Fruit fly (Drosophila melanogaster) whole organism, embryonic: ENCODE measurements around the gene CG15155.

Experiments
- ATbp ChIP-seq: fragments of 200-800 bp; sonication (Bioruptor generic); optimal IDR thresholded peaks from 2 replicates; lab custom pipeline; 2017; ENCODE audit warnings: missing biosample characterization, mild to moderate bottlenecking, missing genetic modification characterization, missing genetic modification reagents
- Adf1 ChIP-seq: fragments of 200-800 bp; sonication (Bioruptor generic); IDR thresholded peaks from 2 replicates; pipeline ENCODE4 v1.3.6; 2022; ENCODE audit warnings: missing biosample characterization, missing genetic modification characterization
- Asciz ChIP-seq: fragments of 200-800 bp; sonication (Bioruptor generic); optimal IDR thresholded peaks from 2 replicates; lab custom pipeline; 2017; ENCODE audit warnings: missing biosample characterization, mild to moderate bottlenecking, missing genetic modification characterization, missing genetic modification reagents
- Awh ChIP-seq: fragments of 200-800 bp; sonication (Bioruptor generic); IDR thresholded peaks from 2 replicates; pipeline ENCODE4, ENCODE4 v1.3.6; 2022; ENCODE audit warnings: missing biosample characterization, missing genetic modification characterization
- Blimp-1 ChIP-seq: fragments of 200-800 bp; sonication (Bioruptor generic); optimal IDR thresholded peaks from 3 replicates; lab custom pipeline; 2018; ENCODE audit warnings: missing biosample characterization, missing genetic modification characterization, mild to moderate bottlenecking, moderate library complexity, missing genetic modification reagents
- CG11093 ChIP-seq: fragments of 200-800 bp; sonication (Bioruptor generic); IDR thresholded peaks from 3 replicates; pipeline ENCODE4 v1.3.6; 2022; ENCODE audit warnings: missing biosample characterization, missing genetic modification characterization
- CG11723 ChIP-seq: fragments of 200-800 bp; sonication (Bioruptor generic); optimal IDR thresholded peaks from 2 replicates; lab custom pipeline; 2017; ENCODE audit warnings: missing biosample characterization, mild to moderate bottlenecking, missing genetic modification characterization
- CG14441 ChIP-seq: fragments of 200-800 bp; sonication (Bioruptor generic); IDR thresholded peaks from 2 replicates; pipeline ENCODE4 v1.3.6; 2022; ENCODE audit warnings: missing biosample characterization, missing genetic modification characterization
- CG16813 ChIP-seq: fragments of 200-800 bp; sonication (Bioruptor generic); IDR thresholded peaks from 3 replicates; pipeline ENCODE4 v1.3.6; 2022; ENCODE audit warnings: missing biosample characterization, missing genetic modification characterization; ENCODE audit not compliant: partially characterized antibody
- CG1792 ChIP-seq: fragments of 200-800 bp; sonication (Bioruptor generic); optimal IDR thresholded peaks from 2 replicates; lab custom pipeline; 2016; ENCODE audit warnings: missing biosample characterization, missing genetic modification characterization
- CG3995 ChIP-seq: fragments of 200-800 bp; sonication (Bioruptor generic); optimal IDR thresholded peaks from 3 replicates; lab custom pipeline; 2016; ENCODE audit warnings: missing biosample characterization, missing genetic modification characterization
- CG43689 ChIP-seq: fragments of 200-800 bp; sonication (Bioruptor generic); IDR thresholded peaks from 2 replicates; pipeline ENCODE4 v1.3.6; 2022; ENCODE audit warnings: missing biosample characterization, missing genetic modification characterization
- CG5180 ChIP-seq: fragments of 200-800 bp; sonication (Bioruptor generic); optimal IDR thresholded peaks from 3 replicates; lab custom pipeline; 2017; ENCODE audit warnings: missing biosample characterization, missing genetic modification characterization, mild to moderate bottlenecking, moderate library complexity, missing genetic modification reagents
- CG7372 ChIP-seq: fragments of 200-800 bp; sonication (Bioruptor generic); IDR thresholded peaks from 2 replicates; pipeline ENCODE4 v1.3.6; 2022; ENCODE audit warnings: missing biosample characterization, missing genetic modification characterization
- CG7786 ChIP-seq: fragments of 200-800 bp; sonication (Bioruptor generic); optimal IDR thresholded peaks from 2 replicates; lab custom pipeline; 2016; ENCODE audit warnings: missing biosample characterization, missing genetic modification characterization
- CG9817 ChIP-seq: fragments of 200-800 bp; sonication (Bioruptor generic); optimal IDR thresholded peaks from 2 replicates; lab custom pipeline; 2018; ENCODE audit warnings: missing biosample characterization, mild to moderate bottlenecking, missing genetic modification characterization, moderate library complexity
- Dref ChIP-seq: fragments of 200-800 bp; sonication (Bioruptor generic); IDR thresholded peaks from 2 replicates; pipeline ENCODE4 v1.3.6; 2022; ENCODE audit warnings: missing biosample characterization, missing genetic modification characterization
- Ets65A ChIP-seq: fragments of 200-800 bp; sonication (Bioruptor generic); peaks from one replicate; lab custom pipeline; 2016; ENCODE audit warnings: missing biosample characterization, missing genetic modification characterization
- Fer1 ChIP-seq: fragments of 200-800 bp; sonication (Bioruptor generic); optimal IDR thresholded peaks from 2 replicates; lab custom pipeline; 2017; ENCODE audit warnings: missing biosample characterization, mild to moderate bottlenecking, missing genetic modification characterization
- Gsc ChIP-seq: fragments of 200-800 bp; sonication (Bioruptor generic); IDR thresholded peaks from 2 replicates; pipeline ENCODE4 v1.3.6; 2022; ENCODE audit warnings: missing biosample characterization, missing genetic modification characterization
- H2.0 ChIP-seq: fragments of 200-800 bp; sonication (Bioruptor generic); IDR thresholded peaks from 2 replicates; pipeline ENCODE4 v1.3.6; 2022; ENCODE audit warnings: missing biosample characterization, missing genetic modification characterization
- HmgZ ChIP-seq: fragments of 200-800 bp; sonication (Bioruptor generic); optimal IDR thresholded peaks from 2 replicates; lab custom pipeline; 2018; ENCODE audit warnings: missing biosample characterization, mild to moderate bottlenecking, missing genetic modification characterization
- Hmr ChIP-seq: fragments of 200-800 bp; sonication (Bioruptor generic); optimal IDR thresholded peaks from 3 replicates; lab custom pipeline; 2017; ENCODE audit warnings: mild to moderate bottlenecking, missing biosample characterization, missing genetic modification reagents, missing genetic modification characterization
- Hr3 ChIP-seq: fragments of 200-800 bp; sonication (Bioruptor generic); optimal IDR thresholded peaks from 3 replicates; lab custom pipeline; 2016; ENCODE audit warnings: missing biosample characterization, missing genetic modification characterization
- Hr39 ChIP-seq: fragments of >200 bp; optimal IDR thresholded peaks from 2 replicates; lab custom pipeline; 2017
- Hr51 ChIP-seq, 2 experiments: fragments of 200-800 bp; sonication (Bioruptor generic); optimal IDR thresholded peaks; 2 replicates in 1 of 2; 3 replicates in 1 of 2; lab custom pipeline; 2016 to 2018; ENCODE audit warnings: missing biosample characterization in 2 of 2, missing genetic modification characterization in 2 of 2, mild to moderate bottlenecking in 1 of 2, moderate library complexity in 1 of 2
- Hsf ChIP-seq: fragments of 200-800 bp; sonication (Bioruptor generic); optimal IDR thresholded peaks from 3 replicates; lab custom pipeline; 2016; ENCODE audit warnings: missing biosample characterization, missing genetic modification characterization
- Lpt ChIP-seq: fragments of >200 bp; optimal IDR thresholded peaks from 2 replicates; lab custom pipeline; 2018; ENCODE audit warnings: missing biosample characterization, missing genetic modification characterization
- Med ChIP-seq: fragments of 200-800 bp; sonication (Bioruptor generic); peaks from one replicate; lab custom pipeline; 2016; ENCODE audit warnings: missing biosample characterization, missing genetic modification characterization, mild to moderate bottlenecking, inconsistent platforms, moderate library complexity
- PHDP ChIP-seq: fragments of 200-800 bp; sonication (Bioruptor generic); optimal IDR thresholded peaks from 3 replicates; lab custom pipeline; 2018; ENCODE audit warnings: missing biosample characterization, mild to moderate bottlenecking, missing genetic modification characterization, moderate library complexity
- abd-A ChIP-seq: fragments of 200-800 bp; sonication (Bioruptor generic); optimal IDR thresholded peaks from 3 replicates; lab custom pipeline; 2019; ENCODE audit warnings: missing biosample characterization, mild to moderate bottlenecking, missing genetic modification characterization, moderate library complexity
- bsh ChIP-seq, 2 experiments: fragments of 200-800 bp; sonication (Bioruptor generic); optimal IDR thresholded peaks; 2 replicates each; lab custom pipeline; 2017 to 2018; ENCODE audit warnings: mild to moderate bottlenecking in 2 of 2, missing biosample characterization in 2 of 2, missing genetic modification characterization in 2 of 2, moderate library complexity in 1 of 2
- dati ChIP-seq: fragments of 200-800 bp; sonication (Bioruptor generic); IDR thresholded peaks from 2 replicates; pipeline ENCODE4 v1.3.6; 2022; ENCODE audit warnings: missing biosample characterization, missing genetic modification characterization
- dysf ChIP-seq: fragments of 200-800 bp; sonication (Bioruptor generic); IDR thresholded peaks from 3 replicates; pipeline ENCODE4 v1.3.6; 2022; ENCODE audit warnings: missing biosample characterization, missing genetic modification characterization
- eve ChIP-seq, 2 experiments: fragments of >200 bp; optimal IDR thresholded peaks; 2 replicates each; lab custom pipeline; 2017; ENCODE audit warnings: missing biosample characterization in 2 of 2, missing genetic modification characterization in 2 of 2
- ftz-f1 ChIP-seq: fragments of 200-800 bp; sonication (Bioruptor generic); optimal IDR thresholded peaks from 2 replicates; lab custom pipeline; 2016; ENCODE audit warnings: missing biosample characterization, missing genetic modification characterization
- gt ChIP-seq: fragments of 200-800 bp; sonication (Bioruptor generic); IDR thresholded peaks from 2 replicates; pipeline ENCODE4 v1.3.6; 2022; ENCODE audit warnings: missing biosample characterization, missing genetic modification characterization
- hth ChIP-seq: fragments of >200 bp; optimal IDR thresholded peaks from 2 replicates; lab custom pipeline; 2017; ENCODE audit warnings: inconsistent platforms
- nom ChIP-seq: fragments of 200-800 bp; sonication (Bioruptor generic); optimal IDR thresholded peaks from 2 replicates; lab custom pipeline; 2017; ENCODE audit warnings: missing biosample characterization, missing genetic modification characterization, mild to moderate bottlenecking, moderate library complexity, missing genetic modification reagents
- prd ChIP-seq, 3 experiments: fragments of >200 bp in 2 of 3; fragments of 200-800 bp in 1 of 3; sonication (Bioruptor generic) in 1 of 3; optimal IDR thresholded peaks in 2 of 3; IDR thresholded peaks in 1 of 3; 2 replicates in 2 of 3; 3 replicates in 1 of 3; pipeline versions ENCODE4 v1.3.6 to Lab custom; 2017 to 2022; ENCODE audit warnings: missing biosample characterization in 1 of 3, missing genetic modification characterization in 1 of 3
- ro ChIP-seq: fragments of 200-800 bp; sonication (Bioruptor generic); IDR thresholded peaks from 2 replicates; pipeline ENCODE4 v1.3.6; 2022; ENCODE audit warnings: missing biosample characterization, missing genetic modification characterization
- sens ChIP-seq: fragments of 200-800 bp; sonication (Bioruptor generic); peaks from one replicate; lab custom pipeline; 2016; ENCODE audit warnings: missing biosample characterization, missing genetic modification characterization
- sens-2 ChIP-seq: fragments of 200-800 bp; sonication (Bioruptor generic); IDR thresholded peaks from 2 replicates; pipeline ENCODE4 v1.3.6; 2022; ENCODE audit warnings: missing biosample characterization, missing genetic modification characterization
- slbo ChIP-seq: fragments of 200-800 bp; sonication (Bioruptor generic); IDR thresholded peaks from 2 replicates; pipeline ENCODE4 v1.3.6; 2022; ENCODE audit warnings: missing biosample characterization, missing genetic modification characterization
- trem ChIP-seq: fragments of 200-800 bp; optimal IDR thresholded peaks from 3 replicates; lab custom pipeline; 2019; ENCODE audit warnings: missing biosample characterization, mild to moderate bottlenecking, missing genetic modification characterization, moderate library complexity
- vvl ChIP-seq: fragments of 200-800 bp; sonication (Bioruptor generic); IDR thresholded peaks from 2 replicates; pipeline ENCODE4 v1.3.6; 2022; ENCODE audit warnings: missing biosample characterization, missing genetic modification characterization
- yki ChIP-seq: fragments of >200 bp; optimal IDR thresholded peaks from 3 replicates; lab custom pipeline; 2018

Gene CG15155

dm6 chr2L:18145253-18145652 lies 9.4 kb upstream of the CG15155 start (continued):
- TF ChIP-seq Awh (GFP tag; lab: Robert Waterston, UW) (peak; percentile 73), prd (optimal IDR thresholded peaks at IDR 0.05; lab: Kevin White, UChicago) (no peak), prd (GFP tag; IDR thresholded peaks at IDR 0.05; lab: Robert Waterston, UW) (peak; percentile 97), CG3995 (no peak), CG9817 (tag; lab: Kevin White, UChicago) (peak; percentile 57), hth (lab: Kevin White, UChicago) (no peak)

- TF ChIP-seq vvl (GFP tag; lab: Robert Waterston, UW) (peak; percentile 57), HmgZ (tag; lab: Kevin White, UChicago) (no peak), sens-2 (GFP tag; lab: Robert Waterston, UW) (0 out of 2 replicates have a peak, but pooled peaks have one; percentile 14), CG5180 (GFP tag; lab: Kevin White, UChicago) (no peak)
Measured at dm6 chr2L:18145826-18146225, 8.8 kb upstream of the CG15155 start.

dm6 chr2L:18146618-18147099 lies 8.0 kb upstream of the CG15155 start:
- TF ChIP-seq dysf (GFP tag; lab: Robert Waterston, UW) (0 out of 3 replicates have a peak, but pooled peaks have one; percentile 11), CG11723 (no peak), sens (GFP tag; lab: Kevin White, UChicago) (peak; percentile 57), gt (GFP tag; lab: Robert Waterston, UW) (no peak), H2.0 (GFP tag; lab: Robert Waterston, UW) (no peak), ftz-f1 (GFP tag; lab: Kevin White, UChicago) (no peak), Hr39 (lab: Kevin White, UChicago) (no peak), CG43689 (GFP tag; lab: Robert Waterston, UW) (no peak), Hsf (GFP tag; lab: Kevin White, UChicago) (no peak), Hr51 (GFP tag; optimal IDR thresholded peaks at IDR 0.05; lab: Kevin White, UChicago) (no peak), nom (GFP tag; lab: Kevin White, UChicago) (peak; percentile 35), dati (GFP tag; lab: Robert Waterston, UW) (no peak), Blimp-1 (GFP tag; lab: Kevin White, UChicago) (no peak), CG1792 (GFP tag; lab: Kevin White, UChicago) (no peak), eve (GFP tag; optimal IDR thresholded peaks at IDR 0.05; lab: Kevin White, UChicago) (no peak), bsh (GFP tag; optimal IDR thresholded peaks at IDR 0.05; lab: Kevin White, UChicago) (peak in 1 of 2 experiments; percentile 60), CG7786 (no peak), vvl (GFP tag; lab: Robert Waterston, UW) (peak; percentile 15; the same call in 1 of the 2 replicates), CG7372 (GFP tag; lab: Robert Waterston, UW) (peak; percentile 59; the same call in 1 of the 2 replicates), Med (GFP tag; lab: Kevin White, UChicago) (peak; percentile 59), Dref (GFP tag; lab: Robert Waterston, UW) (no peak), PHDP (tag; lab: Kevin White, UChicago) (no peak), yki (lab: Kevin White, UChicago) (no peak), Lpt (no peak), Hr3 (GFP tag; lab: Kevin White, UChicago) (no peak), trem (tag; lab: Kevin White, UChicago) (no peak), CG14441 (GFP tag; lab: Robert Waterston, UW) (0 out of 2 replicates have a peak, but pooled peaks have one; percentile 12), CG3995 (no peak), Gsc (GFP tag; lab: Robert Waterston, UW) (no peak), slbo (GFP tag; lab: Robert Waterston, UW) (no peak), Adf1 (GFP tag; lab: Robert Waterston, UW) (no peak), Ets65A (GFP tag; lab: Kevin White, UChicago) (peak; percentile 27), Hmr (GFP tag; lab: Kevin White, UChicago) (no peak), CG11093 (GFP tag; lab: Robert Waterston, UW) (no peak), ATbp (GFP tag; lab: Kevin White, UChicago) (no peak), Asciz (GFP tag; lab: Kevin White, UChicago) (no peak), Fer1 (GFP tag; lab: Kevin White, UChicago) (no peak), CG16813 (GFP tag; lab: Robert Waterston, UW) (no peak), ro (no peak), abd-A (tag; lab: Kevin White, UChicago) (no peak)
